Worm (Caenorhabditis elegans) whole organism, early embryonic: Measurements from ENCODE around the gene snr-1.

Experiments
- B0310.2 ChIP-seq: sonication (generic microtip); optimal IDR thresholded peaks from 2 replicates; lab custom pipeline; 2016; ENCODE audit warnings: mild to moderate bottlenecking, missing genetic modification characterization, missing compliant biosample characterization
- F13C5.2 ChIP-seq: sonication (generic microtip); optimal IDR thresholded peaks from 2 replicates; lab custom pipeline; 2017; ENCODE audit warnings: mild to moderate bottlenecking, missing genetic modification characterization, inconsistent platforms, missing compliant biosample characterization
- aly-1 ChIP-seq: sonication (generic microtip); optimal IDR thresholded peaks from 2 replicates; lab custom pipeline; 2016; ENCODE audit warnings: missing genetic modification characterization, missing compliant biosample characterization
- ama-1 ChIP-seq: fragments of 150-350 bp; optimal IDR thresholded peaks from 2 replicates; lab custom pipeline; 2014
- ceh-13 ChIP-seq: fragments of 200-800 bp; sonication (Bioruptor generic); optimal IDR thresholded peaks from 2 replicates; lab custom pipeline; 2018; ENCODE audit warnings: mild to moderate bottlenecking, missing genetic modification characterization, missing compliant biosample characterization
- ceh-36 ChIP-seq: sonication (generic microtip); optimal IDR thresholded peaks from 2 replicates; lab custom pipeline; 2016; ENCODE audit warnings: missing genetic modification characterization, inconsistent platforms, missing compliant biosample characterization
- ets-7 ChIP-seq: sonication (generic microtip); optimal IDR thresholded peaks from 2 replicates; lab custom pipeline; 2016; ENCODE audit warnings: missing genotype, missing genetic modification characterization, missing compliant biosample characterization
- flt-1 ChIP-seq: fragments of 200-800 bp; sonication (Bioruptor generic); IDR thresholded peaks from 2 replicates; pipeline ENCODE4 v1.3.6; 2022; ENCODE audit warnings: missing genetic modification characterization, missing compliant biosample characterization
- hmbx-1 ChIP-seq: sonication (generic microtip); optimal IDR thresholded peaks from 2 replicates; lab custom pipeline; 2016; ENCODE audit warnings: mild to moderate bottlenecking, missing genetic modification characterization, missing compliant biosample characterization
- hmg-4 ChIP-seq: fragments of 200-800 bp; sonication (Bioruptor generic); optimal IDR thresholded peaks from 2 replicates; lab custom pipeline; 2018; ENCODE audit warnings: mild to moderate bottlenecking, missing genetic modification characterization, missing compliant biosample characterization
- hnd-1 ChIP-seq: sonication (generic microtip); optimal IDR thresholded peaks from 2 replicates; lab custom pipeline; 2016; ENCODE audit warnings: missing genetic modification characterization, missing compliant biosample characterization
- pes-1 ChIP-seq: fragments of 200-800 bp; sonication (Bioruptor generic); IDR thresholded peaks from 2 replicates; pipeline ENCODE4 v1.3.6; 2022; ENCODE audit warnings: missing genetic modification reagents, missing genetic modification characterization, missing compliant biosample characterization
- scrt-1 ChIP-seq: fragments of 200-800 bp; sonication (Bioruptor generic); IDR thresholded peaks from 2 replicates; pipeline ENCODE4 v1.3.6; 2022; ENCODE audit warnings: missing genetic modification characterization, missing compliant biosample characterization
- sea-1 ChIP-seq: fragments of 200-800 bp; sonication (Bioruptor generic); conservative IDR thresholded peaks from 2 replicates; pipeline ENCODE4 v1.3.6; 2022; ENCODE audit warnings: missing genetic modification characterization, missing compliant biosample characterization
- tbx-11 ChIP-seq: fragments of 200-800 bp; sonication (Bioruptor generic); IDR thresholded peaks from 2 replicates; pipeline ENCODE4 v1.3.6; 2022; ENCODE audit warnings: missing genetic modification characterization, missing compliant biosample characterization
- tbx-37 ChIP-seq: fragments of 200-800 bp; sonication (Bioruptor generic); conservative IDR thresholded peaks from 2 replicates; pipeline ENCODE4 v1.3.6; 2022; ENCODE audit warnings: missing genetic modification reagents, missing genetic modification characterization, missing compliant biosample characterization
- tra-4 ChIP-seq: sonication (generic microtip); optimal IDR thresholded peaks from 2 replicates; lab custom pipeline; 2017; ENCODE audit warnings: missing genetic modification characterization, missing compliant biosample characterization

snr-1 gene

DNA sequence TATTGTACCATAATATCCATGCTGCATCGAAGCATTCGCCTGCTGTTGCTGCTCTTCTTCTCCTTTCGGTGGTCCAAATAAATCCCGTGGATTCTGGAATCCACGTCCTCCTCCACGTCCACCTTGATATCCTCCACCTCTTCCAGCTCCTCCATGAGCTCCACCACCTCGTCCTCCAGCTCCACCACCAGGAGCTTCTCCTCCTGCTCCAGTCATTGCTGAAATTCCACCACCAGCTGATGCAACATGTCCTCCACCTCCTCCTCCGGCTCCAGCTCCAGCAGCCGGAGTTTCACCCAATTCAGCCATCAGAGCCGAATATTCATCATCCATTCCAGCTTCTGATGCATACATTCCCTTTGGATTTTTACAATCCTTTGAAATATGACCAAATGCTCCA is 17.7 kb downstream of the snr-1 start:
- TF ChIP-seq aly-1 (tag; lab: Kevin White, UChicago) (peak; percentile 57), ceh-13 (no peak)

DNA sequence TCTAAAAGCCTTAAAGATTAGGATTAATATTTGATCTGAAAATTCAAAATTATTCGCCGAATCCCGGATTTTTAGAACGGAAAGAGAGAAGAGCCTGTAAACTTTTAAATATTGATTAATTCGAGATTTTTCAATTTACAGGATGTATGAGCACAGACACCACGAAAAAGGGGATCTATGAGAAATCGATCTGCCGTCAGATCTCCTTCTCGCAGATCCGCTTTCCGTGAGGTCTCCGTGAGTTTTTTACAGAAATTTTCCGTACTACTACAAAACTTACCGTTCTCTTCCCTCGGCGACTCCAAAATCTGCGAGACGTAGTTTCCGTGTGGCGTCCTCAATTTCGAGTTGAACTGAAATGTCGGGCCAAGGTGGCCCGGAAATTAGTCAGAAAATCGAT is 20.4 kb downstream of the snr-1 start:
- no peak for TF ChIP-seq F13C5.2 (tag; lab: Kevin White, UChicago)
- no peak for TF ChIP-seq tra-4 (tag; lab: Kevin White, UChicago)
- no peak for TF ChIP-seq flt-1 (GFP tag; lab: Robert Waterston, UW)
- no peak for TF ChIP-seq ets-7
- no peak for TF ChIP-seq tbx-37 (GFP tag; lab: Robert Waterston, UW)
- no peak for TF ChIP-seq ceh-36 (tag; lab: Kevin White, UChicago)
- no peak for TF ChIP-seq aly-1 (tag; lab: Kevin White, UChicago)
- TF ChIP-seq sea-1 = 0 out of 2 replicates have a peak, but pooled peaks have one; percentile 9
- no peak for TF ChIP-seq tbx-11 (GFP tag; lab: Robert Waterston, UW)
- TF ChIP-seq pes-1 (GFP tag; lab: Robert Waterston, UW) = peak; percentile 80
- TF ChIP-seq hmbx-1 (tag; lab: Kevin White, UChicago) = no peak
- no peak for TF ChIP-seq hnd-1 (tag; lab: Kevin White, UChicago)
- no peak for TF ChIP-seq ama-1 (lab: Kevin White, UChicago)
- no peak for TF ChIP-seq scrt-1 (GFP tag; lab: Robert Waterston, UW)
- TF ChIP-seq hmg-4 (GFP tag; lab: Kevin White, UChicago) = no peak
- TF ChIP-seq ceh-13 = peak; percentile 29
- no peak for TF ChIP-seq B0310.2 (tag; lab: Kevin White, UChicago)

DNA sequence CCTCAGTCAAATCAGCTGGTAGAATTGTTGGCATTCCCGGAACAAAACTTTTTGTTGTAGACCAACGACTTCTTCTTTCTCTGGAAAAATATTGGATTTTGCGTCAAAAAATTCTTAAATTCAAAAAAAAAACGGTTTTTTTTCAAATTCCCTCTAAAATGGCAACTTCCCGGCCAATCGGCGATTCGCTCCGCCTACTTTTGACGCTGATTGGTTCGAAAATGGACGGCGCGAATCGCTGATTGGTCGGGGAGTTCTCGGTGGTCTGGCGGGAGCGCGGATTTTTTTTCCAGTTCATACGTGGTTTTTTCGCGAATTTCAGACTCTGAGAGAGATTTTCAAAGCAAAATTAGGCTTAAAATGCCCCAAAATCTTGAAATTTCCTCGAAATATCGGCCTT is 21.0 kb downstream of the snr-1 start:
- no peak for TF ChIP-seq tra-4 (tag; lab: Kevin White, UChicago)
- no peak for TF ChIP-seq scrt-1 (GFP tag; lab: Robert Waterston, UW)
- TF ChIP-seq ceh-13 = no peak
- TF ChIP-seq F13C5.2 (tag; lab: Kevin White, UChicago) = no peak

DNA sequence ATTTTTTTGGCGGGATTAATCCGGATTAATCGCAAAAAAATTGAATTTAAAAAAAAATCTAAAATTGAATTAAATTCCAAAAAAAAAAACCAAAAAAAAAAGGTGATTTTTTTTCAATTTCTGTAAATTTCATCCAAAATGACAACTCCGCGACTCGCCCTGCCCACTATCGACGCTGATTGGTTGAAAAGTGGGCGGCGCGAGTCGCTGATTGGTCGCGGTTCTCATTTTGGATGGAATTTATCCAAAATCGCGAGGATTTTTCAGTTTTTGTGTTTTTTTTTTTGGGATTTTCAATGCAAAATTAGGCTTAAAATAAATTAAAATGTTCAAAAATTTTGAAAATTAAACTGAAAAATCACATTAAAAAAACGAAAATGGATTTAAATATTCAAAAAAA is 21.6 kb downstream of the snr-1 start:
- TF ChIP-seq F13C5.2 (tag; lab: Kevin White, UChicago) (no peak), ceh-13 (no peak), hmg-4 (GFP tag; lab: Kevin White, UChicago) (no peak), ama-1 (lab: Kevin White, UChicago) (no peak), sea-1 (no peak), ceh-36 (tag; lab: Kevin White, UChicago) (no peak), flt-1 (GFP tag; lab: Robert Waterston, UW) (no peak), hnd-1 (tag; lab: Kevin White, UChicago) (no peak), tbx-11 (GFP tag; lab: Robert Waterston, UW) (no peak), hmbx-1 (tag; lab: Kevin White, UChicago) (no peak), aly-1 (tag; lab: Kevin White, UChicago) (no peak), tbx-37 (GFP tag; lab: Robert Waterston, UW) (no peak), ets-7 (no peak), scrt-1 (GFP tag; lab: Robert Waterston, UW) (no peak), tra-4 (tag; lab: Kevin White, UChicago) (no peak), B0310.2 (tag; lab: Kevin White, UChicago) (no peak), pes-1 (GFP tag; lab: Robert Waterston, UW) (no peak)

DNA sequence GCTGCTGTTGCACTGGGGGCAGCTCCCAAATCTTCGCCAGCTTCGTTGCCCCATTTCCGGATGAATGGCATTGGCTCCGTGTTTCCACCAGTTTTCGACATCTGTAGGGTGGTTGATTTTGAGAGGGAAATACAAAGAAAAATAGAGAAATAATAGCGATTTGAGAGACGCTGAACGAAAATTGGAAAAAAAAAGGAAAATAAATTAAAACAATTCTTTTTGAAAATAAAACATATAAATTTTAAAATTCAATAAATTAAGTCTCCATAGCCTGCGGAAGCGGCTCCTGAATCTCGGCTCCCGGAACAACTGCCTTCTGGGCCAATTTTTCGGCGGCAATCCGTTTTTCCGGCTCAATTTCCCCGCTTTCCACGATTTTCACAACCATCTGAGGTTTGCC is 23.0 kb downstream of the snr-1 start, which contains the start of gene sfa-1:
sfa-1 (minus strand) TSS at position 101 of the 400 bp plus-strand sequence.
- TF ChIP-seq aly-1 (tag; lab: Kevin White, UChicago) = no peak

DNA sequence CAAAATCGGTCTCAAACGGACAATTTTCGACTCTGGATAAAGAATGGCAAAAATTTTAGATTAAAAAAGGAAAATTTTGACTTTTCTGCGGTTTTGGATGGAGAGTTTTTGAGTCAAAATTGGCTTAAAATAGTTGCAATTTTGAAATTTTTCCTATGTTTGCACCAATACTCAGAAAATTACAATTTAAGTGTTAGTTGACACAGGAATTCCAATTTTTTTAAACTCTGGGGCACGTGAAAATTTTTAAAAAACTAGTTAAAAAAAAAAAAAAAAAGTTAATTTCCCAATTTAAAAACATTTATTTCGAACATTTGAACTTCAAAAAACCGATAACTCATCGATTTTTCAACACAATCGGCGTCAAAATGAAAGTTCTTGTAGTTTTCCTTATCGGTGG is 24.0 kb downstream of the snr-1 start, which contains the start of gene Y116A8C.33:
Y116A8C.33 (plus strand) TSS at position 301 of the 400 bp plus-strand sequence.
- TF ChIP-seq ets-7 (no peak), tra-4 (tag; lab: Kevin White, UChicago) (no peak), pes-1 (GFP tag; lab: Robert Waterston, UW) (no peak), hmbx-1 (tag; lab: Kevin White, UChicago) (no peak), B0310.2 (tag; lab: Kevin White, UChicago) (no peak)

DNA sequence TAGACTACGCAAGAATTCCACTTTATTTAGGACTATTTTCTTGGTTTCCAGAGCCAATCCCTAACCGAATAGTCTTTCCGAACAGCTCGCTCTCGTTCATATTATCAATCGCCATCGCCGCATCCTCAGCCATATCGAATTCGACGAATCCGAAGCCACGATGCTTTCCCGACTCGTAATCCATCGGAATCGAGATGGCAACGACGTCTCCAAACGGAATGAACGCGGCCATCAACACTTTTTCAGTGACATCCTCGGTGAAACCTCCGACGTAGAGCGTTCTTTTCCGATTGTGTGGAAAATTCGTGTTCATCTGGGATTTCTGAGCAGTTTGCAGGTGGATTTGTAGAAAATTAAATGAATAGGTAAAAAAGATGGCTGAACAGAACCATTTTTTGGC is 28.5 kb downstream of the snr-1 start, which contains the start of gene cyn-13:
cyn-13 (minus strand) TSS at position 313 of the 400 bp plus-strand sequence.
- TF ChIP-seq ama-1 (lab: Kevin White, UChicago) (peak; percentile 69), ets-7 (no peak)

DNA sequence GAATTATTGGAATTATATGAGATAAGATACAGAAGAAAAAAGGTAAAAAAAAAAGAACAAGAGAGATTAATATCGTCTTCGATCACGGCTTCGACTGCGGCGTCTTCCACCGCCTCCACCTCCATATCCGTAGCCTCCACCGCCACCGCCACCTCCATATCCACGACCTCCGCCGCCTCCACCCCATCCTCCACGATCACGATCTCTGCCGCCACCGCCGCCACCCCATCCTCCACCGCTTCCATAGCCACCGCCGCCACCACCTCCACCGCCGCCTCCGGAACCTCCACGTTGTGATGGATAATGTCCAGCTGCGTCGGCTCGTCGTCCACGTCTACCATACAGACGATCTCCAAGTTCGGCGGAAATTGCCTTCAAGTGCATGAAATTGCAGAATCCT is 29.0 kb downstream of the snr-1 start:
- TF ChIP-seq scrt-1 (GFP tag; lab: Robert Waterston, UW) (no peak), flt-1 (GFP tag; lab: Robert Waterston, UW) (no peak), tbx-11 (GFP tag; lab: Robert Waterston, UW) (no peak), ama-1 (lab: Kevin White, UChicago) (no peak), pes-1 (GFP tag; lab: Robert Waterston, UW) (0 out of 2 replicates have a peak, but pooled peaks have one; percentile 23)

DNA sequence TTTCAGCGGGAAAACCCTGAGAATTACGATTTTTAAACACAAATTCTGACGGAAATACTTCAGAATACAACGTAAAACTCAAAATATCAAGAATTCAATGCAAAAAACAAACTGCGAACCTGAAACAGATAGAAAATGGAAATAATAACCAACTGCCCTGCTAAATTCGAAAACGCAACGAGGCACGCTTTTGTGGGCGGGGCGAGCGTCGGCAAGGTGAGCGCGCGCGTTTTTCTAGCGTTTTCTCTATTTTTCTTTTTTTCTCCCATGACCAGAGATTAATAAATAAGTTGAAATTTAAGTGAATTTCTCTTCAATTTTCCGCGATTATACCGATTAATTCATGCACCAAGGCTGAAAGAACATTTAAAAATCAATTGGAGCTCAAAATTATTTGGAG is 30.7 kb downstream of the snr-1 start, which contains the start of gene uaf-2:
uaf-2 (minus strand) TSS at position 183 of the 400 bp plus-strand sequence.
- no peak for TF ChIP-seq pes-1 (GFP tag; lab: Robert Waterston, UW)
- TF ChIP-seq ama-1 (lab: Kevin White, UChicago) = no peak
- no peak for TF ChIP-seq ceh-36 (tag; lab: Kevin White, UChicago)
- TF ChIP-seq aly-1 (tag; lab: Kevin White, UChicago) = no peak
- TF ChIP-seq ets-7 = no peak
- no peak for TF ChIP-seq scrt-1 (GFP tag; lab: Robert Waterston, UW)
- no peak for TF ChIP-seq tbx-37 (GFP tag; lab: Robert Waterston, UW)
- TF ChIP-seq B0310.2 (tag; lab: Kevin White, UChicago) = no peak
- no peak for TF ChIP-seq ceh-13
- TF ChIP-seq sea-1 = no peak
- no peak for TF ChIP-seq hmbx-1 (tag; lab: Kevin White, UChicago)
- no peak for TF ChIP-seq hmg-4 (GFP tag; lab: Kevin White, UChicago)
- TF ChIP-seq tra-4 (tag; lab: Kevin White, UChicago) = no peak
- TF ChIP-seq hnd-1 (tag; lab: Kevin White, UChicago) = no peak
- TF ChIP-seq F13C5.2 (tag; lab: Kevin White, UChicago) = no peak
- TF ChIP-seq tbx-11 (GFP tag; lab: Robert Waterston, UW) = no peak
- no peak for TF ChIP-seq flt-1 (GFP tag; lab: Robert Waterston, UW)
